Worm (Caenorhabditis elegans) whole organism, early embryonic: ENCODE results near the gene M7.7.

ENCODE experiments used
- B0310.2 ChIP-seq: sonication (generic microtip); optimal IDR thresholded peaks from 2 replicates; lab custom pipeline; 2016; ENCODE audit warnings: mild to moderate bottlenecking, missing genetic modification characterization, missing compliant biosample characterization
- F13C5.2 ChIP-seq: sonication (generic microtip); optimal IDR thresholded peaks from 2 replicates; lab custom pipeline; 2017; ENCODE audit warnings: mild to moderate bottlenecking, missing genetic modification characterization, inconsistent platforms, missing compliant biosample characterization
- aly-1 ChIP-seq: sonication (generic microtip); optimal IDR thresholded peaks from 2 replicates; lab custom pipeline; 2016; ENCODE audit warnings: missing genetic modification characterization, missing compliant biosample characterization
- ama-1 ChIP-seq: fragments of 150-350 bp; optimal IDR thresholded peaks from 2 replicates; lab custom pipeline; 2014
- ceh-13 ChIP-seq: fragments of 200-800 bp; sonication (Bioruptor generic); optimal IDR thresholded peaks from 2 replicates; lab custom pipeline; 2018; ENCODE audit warnings: mild to moderate bottlenecking, missing genetic modification characterization, missing compliant biosample characterization
- ceh-36 ChIP-seq: sonication (generic microtip); optimal IDR thresholded peaks from 2 replicates; lab custom pipeline; 2016; ENCODE audit warnings: missing genetic modification characterization, inconsistent platforms, missing compliant biosample characterization
- ets-7 ChIP-seq: sonication (generic microtip); optimal IDR thresholded peaks from 2 replicates; lab custom pipeline; 2016; ENCODE audit warnings: missing genotype, missing genetic modification characterization, missing compliant biosample characterization
- flt-1 ChIP-seq: fragments of 200-800 bp; sonication (Bioruptor generic); IDR thresholded peaks from 2 replicates; pipeline ENCODE4 v1.3.6; 2022; ENCODE audit warnings: missing genetic modification characterization, missing compliant biosample characterization
- hmbx-1 ChIP-seq: sonication (generic microtip); optimal IDR thresholded peaks from 2 replicates; lab custom pipeline; 2016; ENCODE audit warnings: mild to moderate bottlenecking, missing genetic modification characterization, missing compliant biosample characterization
- hmg-4 ChIP-seq: fragments of 200-800 bp; sonication (Bioruptor generic); optimal IDR thresholded peaks from 2 replicates; lab custom pipeline; 2018; ENCODE audit warnings: mild to moderate bottlenecking, missing genetic modification characterization, missing compliant biosample characterization
- hnd-1 ChIP-seq: sonication (generic microtip); optimal IDR thresholded peaks from 2 replicates; lab custom pipeline; 2016; ENCODE audit warnings: missing genetic modification characterization, missing compliant biosample characterization
- pes-1 ChIP-seq: fragments of 200-800 bp; sonication (Bioruptor generic); IDR thresholded peaks from 2 replicates; pipeline ENCODE4 v1.3.6; 2022; ENCODE audit warnings: missing genetic modification reagents, missing genetic modification characterization, missing compliant biosample characterization
- scrt-1 ChIP-seq: fragments of 200-800 bp; sonication (Bioruptor generic); IDR thresholded peaks from 2 replicates; pipeline ENCODE4 v1.3.6; 2022; ENCODE audit warnings: missing genetic modification characterization, missing compliant biosample characterization
- sea-1 ChIP-seq: fragments of 200-800 bp; sonication (Bioruptor generic); conservative IDR thresholded peaks from 2 replicates; pipeline ENCODE4 v1.3.6; 2022; ENCODE audit warnings: missing genetic modification characterization, missing compliant biosample characterization
- tbx-11 ChIP-seq: fragments of 200-800 bp; sonication (Bioruptor generic); IDR thresholded peaks from 2 replicates; pipeline ENCODE4 v1.3.6; 2022; ENCODE audit warnings: missing genetic modification characterization, missing compliant biosample characterization
- tbx-37 ChIP-seq: fragments of 200-800 bp; sonication (Bioruptor generic); conservative IDR thresholded peaks from 2 replicates; pipeline ENCODE4 v1.3.6; 2022; ENCODE audit warnings: missing genetic modification reagents, missing genetic modification characterization, missing compliant biosample characterization
- tra-4 ChIP-seq: sonication (generic microtip); optimal IDR thresholded peaks from 2 replicates; lab custom pipeline; 2017; ENCODE audit warnings: missing genetic modification characterization, missing compliant biosample characterization

The M7.7 gene

ce11 chrIV:11089527-11089926 lies at the start of gene M7.7:
TSS of gene M7.7 (plus strand) at chrIV:11089827.
- TF ChIP-seq hmg-4 (GFP tag; lab: Kevin White, UChicago) (no peak), F13C5.2 (tag; lab: Kevin White, UChicago) (no peak), hnd-1 (tag; lab: Kevin White, UChicago) (no peak), ceh-36 (tag; lab: Kevin White, UChicago) (no peak), hmbx-1 (no peak), ceh-13 (GFP tag; lab: Kevin White, UChicago) (no peak), sea-1 (GFP tag; lab: Robert Waterston, UW) (no peak), pes-1 (no peak), tbx-37 (GFP tag; lab: Robert Waterston, UW) (no peak), tra-4 (no peak)

ce11 chrIV:11044377-11044776 lies 45.2 kb upstream of the M7.7 start:
- TF ChIP-seq F13C5.2 (tag; lab: Kevin White, UChicago), result no peak

- TF ChIP-seq scrt-1 (GFP tag; lab: Robert Waterston, UW), result no peak
- no peak for TF ChIP-seq ama-1
- no peak for TF ChIP-seq ceh-36 (tag; lab: Kevin White, UChicago)
- TF ChIP-seq hmbx-1, result no peak
- no peak for TF ChIP-seq hnd-1 (tag; lab: Kevin White, UChicago)
- no peak for TF ChIP-seq sea-1 (GFP tag; lab: Robert Waterston, UW)
- no peak for TF ChIP-seq tbx-37 (GFP tag; lab: Robert Waterston, UW)
- TF ChIP-seq pes-1, result no peak
- no peak for TF ChIP-seq B0310.2 (tag; lab: Kevin White, UChicago)
- no peak for TF ChIP-seq tra-4
- no peak for TF ChIP-seq F13C5.2 (tag; lab: Kevin White, UChicago)
- TF ChIP-seq ceh-13 (GFP tag; lab: Kevin White, UChicago), result no peak
- TF ChIP-seq flt-1 (GFP tag; lab: Robert Waterston, UW), result no peak
Observed at ce11 chrIV:11048871-11049270, 40.8 kb upstream of the M7.7 start, which contains the start of gene F36H1.11. TSS of gene F36H1.11 (plus strand) at chrIV:11049171.

- TF ChIP-seq aly-1 (tag; lab: Kevin White, UChicago) (no peak), ceh-13 (GFP tag; lab: Kevin White, UChicago) (no peak)
Observed at ce11 chrIV:11049806-11050205, 39.8 kb upstream of the M7.7 start, which contains the start of gene F36H1.3. TSS of gene F36H1.3 (plus strand) at chrIV:11050128.

ce11 chrIV:11051963-11052362 lies 37.7 kb upstream of the M7.7 start:
- TF ChIP-seq B0310.2 (tag; lab: Kevin White, UChicago) (no peak), tra-4 (no peak), F13C5.2 (tag; lab: Kevin White, UChicago) (no peak), tbx-11 (GFP tag; lab: Robert Waterston, UW) (no peak), ceh-36 (tag; lab: Kevin White, UChicago) (no peak), ceh-13 (GFP tag; lab: Kevin White, UChicago) (no peak), ets-7 (tag; lab: Kevin White, UChicago) (no peak), sea-1 (GFP tag; lab: Robert Waterston, UW) (no peak), hmbx-1 (no peak), tbx-37 (GFP tag; lab: Robert Waterston, UW) (no peak), flt-1 (GFP tag; lab: Robert Waterston, UW) (no peak), aly-1 (tag; lab: Kevin White, UChicago) (no peak), hnd-1 (tag; lab: Kevin White, UChicago) (no peak), pes-1 (no peak)

ce11 chrIV:11053652-11054317 lies 35.8 kb upstream of the M7.7 start, which contains the start of the genes F36H1.12 and lin-3:
TSS of gene F36H1.12 (minus strand) at chrIV:11053702.
TSS of gene lin-3 (plus strand) at chrIV:11054308.
- TF ChIP-seq ama-1 (no peak), sea-1 (GFP tag; lab: Robert Waterston, UW) (no peak), tbx-11 (GFP tag; lab: Robert Waterston, UW) (no peak), ceh-36 (tag; lab: Kevin White, UChicago) (no peak)

- TF ChIP-seq flt-1 (GFP tag; lab: Robert Waterston, UW) (no peak), hmg-4 (GFP tag; lab: Kevin White, UChicago) (no peak), pes-1 (no peak), tbx-11 (GFP tag; lab: Robert Waterston, UW) (no peak), hmbx-1 (no peak), ceh-36 (tag; lab: Kevin White, UChicago) (no peak), tbx-37 (GFP tag; lab: Robert Waterston, UW) (no peak), B0310.2 (tag; lab: Kevin White, UChicago) (no peak), tra-4 (no peak), aly-1 (tag; lab: Kevin White, UChicago) (no peak), ama-1 (no peak), ceh-13 (GFP tag; lab: Kevin White, UChicago) (no peak), sea-1 (GFP tag; lab: Robert Waterston, UW) (no peak), ets-7 (tag; lab: Kevin White, UChicago) (no peak)
Observed at ce11 chrIV:11062984-11063613, 26.5 kb upstream of the M7.7 start.

ce11 chrIV:11063962-11064361 lies 25.7 kb upstream of the M7.7 start, which contains the start of gene ttr-16:
TSS of gene ttr-16 (minus strand) at chrIV:11064137.
- TF ChIP-seq tra-4, result no peak
- TF ChIP-seq tbx-37 (GFP tag; lab: Robert Waterston, UW), result no peak
- TF ChIP-seq sea-1 (GFP tag; lab: Robert Waterston, UW), result no peak
- no peak for TF ChIP-seq ets-7 (tag; lab: Kevin White, UChicago)
